Fruit fly (Drosophila melanogaster): ENCODE results near the gene swa.

DNA sequence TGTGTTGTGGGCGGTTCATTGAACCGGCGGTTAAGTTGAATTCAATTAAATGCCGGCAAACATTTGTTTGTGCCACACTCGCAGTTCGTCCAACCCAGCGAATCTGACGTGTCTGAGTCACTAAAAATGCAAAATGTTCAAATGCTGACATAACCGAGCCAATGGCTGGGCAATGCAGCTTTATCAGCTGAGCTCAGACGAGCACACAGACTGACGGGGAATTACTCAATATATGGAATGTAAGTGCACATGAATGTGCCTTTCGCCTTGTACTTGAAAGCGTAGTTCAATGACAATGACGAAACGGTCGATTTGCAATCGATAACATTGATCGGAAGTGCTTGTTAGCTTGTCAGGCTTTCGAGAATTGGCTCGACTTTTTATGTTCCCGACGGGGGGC is 7.3 kb downstream of the swa start:
- TF ChIP-seq CG14711 (tag; optimal IDR thresholded peaks at IDR 0.05) (no peak), Hr96 (GFP tag; optimal IDR thresholded peaks at IDR 0.05) (no peak), CG7101 (tag; optimal IDR thresholded peaks at IDR 0.05) (no peak), Mnt (GFP tag; optimal IDR thresholded peaks at IDR 0.05) (no peak), Clk (GFP tag; optimal IDR thresholded peaks at IDR 0.05) (no peak), kay (GFP tag; ENCODE audit: borderline replicate concordance) (peak; percentile 75), CG5204 (GFP tag; optimal IDR thresholded peaks at IDR 0.05) (no peak), CG12768 (GFP tag; optimal IDR thresholded peaks at IDR 0.05) (no peak), toe (GFP tag; optimal IDR thresholded peaks at IDR 0.05) (no peak)
